Worm (Caenorhabditis elegans): Measurements from ENCODE around the gene ltah-1.1.

ce11 chrIV:12307720-12308119, 28.3 kb downstream of the ltah-1.1 start, which contains the start of gene oac-57:
- TF ChIP-seq ama-1 (optimal IDR thresholded peaks at IDR 0.05), result no peak
- no peak for TF ChIP-seq ama-1 (GFP tag; optimal IDR thresholded peaks at IDR 0.05)
- no peak for TF ChIP-seq hsf-1 (GFP tag; IDR thresholded peaks at IDR 0.05)
- TF ChIP-seq die-1 (tag; optimal IDR thresholded peaks at IDR 0.05), result no peak
- no peak for TF ChIP-seq unc-62 (GFP tag; optimal IDR thresholded peaks at IDR 0.05)
- no peak for TF ChIP-seq cebp-2 (GFP tag; IDR thresholded peaks at IDR 0.05)
- TF ChIP-seq F10E7.11 (tag; optimal IDR thresholded peaks at IDR 0.05), result no peak
- TF ChIP-seq attf-5 (GFP tag; optimal IDR thresholded peaks at IDR 0.05), result no peak

All from whole organism, young adult.